Fruit fly (Drosophila melanogaster) whole organism, prepupa: ENCODE results near the gene CG7381.

Source experiments
- CG10669 ChIP-seq: fragments of 200-800 bp; sonication (Bioruptor generic); optimal IDR thresholded peaks from 3 replicates; lab custom pipeline; 2018; ENCODE audit warnings: missing biosample characterization, mild to moderate bottlenecking, missing genetic modification characterization, moderate library complexity
- Sox15 ChIP-seq: fragments of 200-800 bp; sonication (Bioruptor generic); optimal IDR thresholded peaks from 3 replicates; lab custom pipeline; 2016; ENCODE audit warnings: missing biosample characterization, missing genetic modification characterization
- dsx ChIP-seq: fragments of 200-800 bp; optimal IDR thresholded peaks from 3 replicates; lab custom pipeline; 2019; ENCODE audit warnings: missing biosample characterization, mild to moderate bottlenecking, missing genetic modification characterization, moderate library complexity; ENCODE audit not compliant: poor library complexity, severe bottlenecking

DNA sequence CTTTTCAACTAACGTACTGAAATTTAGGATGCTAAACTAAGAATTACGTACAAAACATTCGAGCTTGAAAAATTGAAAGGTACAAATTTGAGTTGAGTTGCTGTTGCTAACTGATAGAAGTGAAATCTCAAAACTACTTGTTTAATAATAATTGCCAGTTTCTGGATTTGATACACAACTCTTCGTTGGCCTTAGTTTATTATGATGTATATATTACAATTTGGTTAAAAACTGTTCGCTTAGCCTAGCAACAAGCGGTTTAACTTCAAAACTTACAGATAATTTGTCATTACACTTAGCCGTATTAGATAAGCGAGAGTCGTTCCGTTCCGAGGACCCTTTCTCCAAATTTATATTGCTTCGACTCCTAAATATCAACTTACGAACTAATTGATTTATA, 9.7 kb downstream of the CG7381 start, which contains the start of the genes CG14384 and grsm:
- TF ChIP-seq CG10669: no peak
- TF ChIP-seq dsx (GFP tag; lab: Kevin White, UChicago): no peak
- TF ChIP-seq Sox15: no peak
